Fruit fly (Drosophila melanogaster) whole organism, embryonic: Measurements from ENCODE around the gene CG8136.
A peak's percentile ranks its signal among the peaks of the same experiment; 100 is the strongest.

ENCODE experiments used
- ATbp ChIP-seq: fragments of 200-800 bp; sonication (Bioruptor generic); optimal IDR thresholded peaks from 2 replicates; lab custom pipeline; 2017; ENCODE audit warnings: missing biosample characterization, mild to moderate bottlenecking, missing genetic modification characterization, missing genetic modification reagents
- Asciz ChIP-seq: fragments of 200-800 bp; sonication (Bioruptor generic); optimal IDR thresholded peaks from 2 replicates; lab custom pipeline; 2017; ENCODE audit warnings: missing biosample characterization, mild to moderate bottlenecking, missing genetic modification characterization, missing genetic modification reagents
- CG11398 ChIP-seq: fragments of 200-800 bp; sonication (Bioruptor generic); optimal IDR thresholded peaks from 2 replicates; lab custom pipeline; 2016; ENCODE audit warnings: missing biosample characterization, missing genetic modification characterization
- CG11560 ChIP-seq: fragments of 200-800 bp; sonication (Bioruptor generic); IDR thresholded peaks from 3 replicates; pipeline ENCODE4 v1.3.6; 2022; ENCODE audit warnings: missing biosample characterization, missing genetic modification characterization
- CG12659 ChIP-seq: fragments of 200-800 bp; sonication (Bioruptor generic); optimal IDR thresholded peaks from 3 replicates; lab custom pipeline; 2017; ENCODE audit warnings: mild to moderate bottlenecking, missing biosample characterization, missing genetic modification reagents, missing genetic modification characterization
- CG13424 ChIP-seq: fragments of 200-800 bp; sonication (Bioruptor generic); optimal IDR thresholded peaks from 2 replicates; lab custom pipeline; 2019; ENCODE audit warnings: missing biosample characterization, mild to moderate bottlenecking, missing genetic modification characterization, moderate library complexity
- CG2129 ChIP-seq: fragments of 200-800 bp; sonication (Bioruptor generic); IDR thresholded peaks from 2 replicates; pipeline ENCODE4 v1.3.6; 2022; ENCODE audit warnings: missing biosample characterization, missing genetic modification characterization; ENCODE audit not compliant: partially characterized antibody
- CG2678 ChIP-seq: fragments of 200-800 bp; sonication (Bioruptor generic); optimal IDR thresholded peaks from 3 replicates; lab custom pipeline; 2019; ENCODE audit warnings: missing biosample characterization, mild to moderate bottlenecking, missing genetic modification characterization, moderate library complexity
- CG30020 ChIP-seq: fragments of 200-800 bp; optimal IDR thresholded peaks from 2 replicates; lab custom pipeline; 2019; ENCODE audit warnings: missing biosample characterization, mild to moderate bottlenecking, missing genetic modification characterization, moderate library complexity
- CG30431 ChIP-seq: fragments of 200-800 bp; sonication (Bioruptor generic); optimal IDR thresholded peaks from 2 replicates; lab custom pipeline; 2017; ENCODE audit warnings: missing biosample characterization, missing genetic modification characterization
- CG31388 ChIP-seq: fragments of 200-800 bp; sonication (Bioruptor generic); optimal IDR thresholded peaks from 2 replicates; lab custom pipeline; 2016; ENCODE audit warnings: missing biosample characterization, missing genetic modification characterization
- CG31441 ChIP-seq: fragments of 200-800 bp; sonication (Bioruptor generic); IDR thresholded peaks from 2 replicates; pipeline ENCODE4 v1.3.6; 2022; ENCODE audit warnings: missing biosample characterization, missing genetic modification characterization
- CG3281 ChIP-seq: fragments of 200-800 bp; sonication (Bioruptor generic); optimal IDR thresholded peaks from 3 replicates; lab custom pipeline; 2017; ENCODE audit warnings: missing biosample characterization, mild to moderate bottlenecking, missing genetic modification characterization
- CG6765 ChIP-seq: fragments of 200-800 bp; sonication (Bioruptor generic); optimal IDR thresholded peaks from 3 replicates; lab custom pipeline; 2017; ENCODE audit warnings: missing biosample characterization, mild to moderate bottlenecking, missing genetic modification characterization
- CG6813 ChIP-seq: fragments of 200-800 bp; sonication (Bioruptor generic); optimal IDR thresholded peaks from 2 replicates; lab custom pipeline; 2017; ENCODE audit warnings: missing biosample characterization, missing genetic modification characterization, mild to moderate bottlenecking, moderate library complexity, missing genetic modification reagents
- CG6854 ChIP-seq: fragments of 200-800 bp; sonication (Bioruptor generic); optimal IDR thresholded peaks from 3 replicates; lab custom pipeline; 2017; ENCODE audit warnings: missing biosample characterization, mild to moderate bottlenecking, missing genetic modification characterization
- CG7556 ChIP-seq: fragments of 200-800 bp; sonication (Bioruptor generic); optimal IDR thresholded peaks from 2 replicates; lab custom pipeline; 2017; ENCODE audit warnings: missing biosample characterization, mild to moderate bottlenecking, missing genetic modification characterization
- CG7786 ChIP-seq: fragments of 200-800 bp; sonication (Bioruptor generic); optimal IDR thresholded peaks from 2 replicates; lab custom pipeline; 2016; ENCODE audit warnings: missing biosample characterization, missing genetic modification characterization
- CG7839 ChIP-seq: fragments of 200-800 bp; sonication (Bioruptor generic); optimal IDR thresholded peaks from 3 replicates; lab custom pipeline; 2018; ENCODE audit warnings: missing biosample characterization, mild to moderate bottlenecking, missing genetic modification characterization, moderate library complexity
- CG8089 ChIP-seq: fragments of 200-800 bp; sonication (Bioruptor generic); optimal IDR thresholded peaks from 3 replicates; lab custom pipeline; 2016; ENCODE audit warnings: missing biosample characterization, missing genetic modification characterization
- CG8388 ChIP-seq: fragments of 200-800 bp; sonication (Bioruptor generic); optimal IDR thresholded peaks from 2 replicates; lab custom pipeline; 2019; ENCODE audit warnings: missing biosample characterization, mild to moderate bottlenecking, missing genetic modification characterization, moderate library complexity
- CG8924 ChIP-seq: fragments of 200-800 bp; optimal IDR thresholded peaks from 3 replicates; lab custom pipeline; 2019; ENCODE audit warnings: missing biosample characterization, mild to moderate bottlenecking, missing genetic modification characterization, moderate library complexity
- CG9437 ChIP-seq: fragments of 200-800 bp; sonication (Bioruptor generic); optimal IDR thresholded peaks from 2 replicates; lab custom pipeline; 2018; ENCODE audit warnings: missing biosample characterization, mild to moderate bottlenecking, missing genetic modification characterization
- CG9609 ChIP-seq: fragments of 200-800 bp; sonication (Bioruptor generic); optimal IDR thresholded peaks from 3 replicates; lab custom pipeline; 2016; ENCODE audit warnings: missing biosample characterization, missing genetic modification characterization
- CG9727 ChIP-seq: fragments of 200-800 bp; sonication (Bioruptor generic); optimal IDR thresholded peaks from 3 replicates; lab custom pipeline; 2017; ENCODE audit warnings: missing biosample characterization, mild to moderate bottlenecking, missing genetic modification characterization
- Dip3 ChIP-seq: fragments of 200-800 bp; sonication (Bioruptor generic); optimal IDR thresholded peaks from 3 replicates; lab custom pipeline; 2016; ENCODE audit warnings: missing biosample characterization, missing genetic modification characterization
- Drgx ChIP-seq: fragments of 200-800 bp; sonication (Bioruptor generic); IDR thresholded peaks from 2 replicates; pipeline ENCODE4 v1.3.6; 2022; ENCODE audit warnings: missing biosample characterization, missing genetic modification characterization
- H15 ChIP-seq: fragments of 200-800 bp; sonication (Bioruptor generic); IDR thresholded peaks from 3 replicates; pipeline ENCODE4 v1.3.6; 2022; ENCODE audit warnings: missing biosample characterization, missing genetic modification characterization
- HHEX ChIP-seq: fragments of 200-800 bp; sonication (Bioruptor generic); optimal IDR thresholded peaks from 3 replicates; lab custom pipeline; 2017; ENCODE audit warnings: missing biosample characterization, mild to moderate bottlenecking, missing genetic modification characterization, missing genetic modification reagents
- Hand ChIP-seq: fragments of 200-800 bp; sonication (Bioruptor generic); optimal IDR thresholded peaks from 2 replicates; lab custom pipeline; 2017; ENCODE audit warnings: mild to moderate bottlenecking, missing biosample characterization, missing genetic modification reagents, missing genetic modification characterization
- Hmr ChIP-seq: fragments of 200-800 bp; sonication (Bioruptor generic); optimal IDR thresholded peaks from 3 replicates; lab custom pipeline; 2017; ENCODE audit warnings: mild to moderate bottlenecking, missing biosample characterization, missing genetic modification reagents, missing genetic modification characterization
- Lhr ChIP-seq: fragments of 200-800 bp; sonication (Bioruptor generic); optimal IDR thresholded peaks from 3 replicates; lab custom pipeline; 2017; ENCODE audit warnings: mild to moderate bottlenecking, missing biosample characterization, missing genetic modification reagents, missing genetic modification characterization
- MTF-1 ChIP-seq: fragments of 200-800 bp; sonication (Bioruptor generic); optimal IDR thresholded peaks from 2 replicates; lab custom pipeline; 2018; ENCODE audit warnings: missing biosample characterization, mild to moderate bottlenecking, missing genetic modification characterization, borderline replicate concordance
- Meics ChIP-seq: fragments of 200-800 bp; sonication (Bioruptor generic); optimal IDR thresholded peaks from 2 replicates; lab custom pipeline; 2017; ENCODE audit warnings: missing biosample characterization, mild to moderate bottlenecking, missing genetic modification characterization
- NfI ChIP-seq: fragments of 200-800 bp; sonication (Bioruptor generic); optimal IDR thresholded peaks from 3 replicates; lab custom pipeline; 2018; ENCODE audit warnings: missing biosample characterization, mild to moderate bottlenecking, missing genetic modification characterization, moderate library complexity
- Sox102F ChIP-seq: fragments of 200-800 bp; sonication (Bioruptor generic); optimal IDR thresholded peaks from 2 replicates; lab custom pipeline; 2018; ENCODE audit warnings: missing biosample characterization, mild to moderate bottlenecking, missing genetic modification characterization, moderate library complexity
- Sry-β ChIP-seq: fragments of 200-800 bp; sonication (Bioruptor generic); optimal IDR thresholded peaks from 2 replicates; lab custom pipeline; 2018; ENCODE audit warnings: missing biosample characterization, mild to moderate bottlenecking, missing genetic modification characterization, moderate library complexity
- Ssrp ChIP-seq: fragments of 200-800 bp; sonication (Bioruptor generic); optimal IDR thresholded peaks from 2 replicates; lab custom pipeline; 2018; ENCODE audit warnings: missing biosample characterization, mild to moderate bottlenecking, missing genetic modification characterization, moderate library complexity
- Vsx1 ChIP-seq: fragments of 200-800 bp; sonication (Bioruptor generic); optimal IDR thresholded peaks from 2 replicates; lab custom pipeline; 2017; ENCODE audit warnings: missing biosample characterization, mild to moderate bottlenecking, missing genetic modification characterization, missing genetic modification reagents
- cwo ChIP-seq: fragments of 200-800 bp; sonication (Bioruptor generic); optimal IDR thresholded peaks from 3 replicates; lab custom pipeline; 2017; ENCODE audit warnings: missing biosample characterization, missing genetic modification characterization, mild to moderate bottlenecking, moderate library complexity, missing genetic modification reagents
- dimm ChIP-seq: fragments of 200-800 bp; sonication (Bioruptor generic); IDR thresholded peaks from 2 replicates; pipeline ENCODE4 v1.3.6; 2022; ENCODE audit warnings: missing biosample characterization, missing genetic modification characterization
- gcm ChIP-seq: fragments of 200-800 bp; sonication (Bioruptor generic); optimal IDR thresholded peaks from 2 replicates; lab custom pipeline; 2019; ENCODE audit warnings: missing biosample characterization, mild to moderate bottlenecking, missing genetic modification characterization, moderate library complexity
- ham ChIP-seq: fragments of 200-800 bp; sonication (Bioruptor generic); IDR thresholded peaks from 2 replicates; pipeline ENCODE4 v1.3.6; 2022; ENCODE audit warnings: missing biosample characterization, missing genetic modification characterization
- lbe ChIP-seq: fragments of 200-800 bp; sonication (Bioruptor generic); optimal IDR thresholded peaks from 2 replicates; lab custom pipeline; 2016; ENCODE audit warnings: missing biosample characterization, mild to moderate bottlenecking, missing genetic modification characterization
- nmo ChIP-seq: fragments of 200-800 bp; sonication (Bioruptor generic); optimal IDR thresholded peaks from 2 replicates; lab custom pipeline; 2018; ENCODE audit warnings: missing biosample characterization, mild to moderate bottlenecking, missing genetic modification characterization, moderate library complexity
- nom ChIP-seq: fragments of 200-800 bp; sonication (Bioruptor generic); optimal IDR thresholded peaks from 2 replicates; lab custom pipeline; 2017; ENCODE audit warnings: missing biosample characterization, missing genetic modification characterization, mild to moderate bottlenecking, moderate library complexity, missing genetic modification reagents
- pho ChIP-seq: fragments of 200-800 bp; sonication (Bioruptor generic); optimal IDR thresholded peaks from 2 replicates; lab custom pipeline; 2016; ENCODE audit warnings: missing biosample characterization, missing genetic modification characterization
- seq ChIP-seq: fragments of 200-800 bp; sonication (Bioruptor generic); IDR thresholded peaks from 2 replicates; pipeline ENCODE4 v1.3.6; 2022; ENCODE audit warnings: missing biosample characterization, missing genetic modification characterization
- trh ChIP-seq: fragments of 200-800 bp; sonication (Bioruptor generic); optimal IDR thresholded peaks from 2 replicates; lab custom pipeline; 2016; ENCODE audit warnings: missing biosample characterization, missing genetic modification characterization
- tx ChIP-seq: fragments of 200-800 bp; sonication (Bioruptor generic); optimal IDR thresholded peaks from 2 replicates; lab custom pipeline; 2016; ENCODE audit warnings: missing biosample characterization, missing genetic modification characterization

CG8136 gene

dm6 chr3R:8712722-8713131 is 8.4 kb upstream of the CG8136 start, which contains the start of gene CG8112 (continued):
- no peak for TF ChIP-seq NfI (GFP tag; lab: Kevin White, UChicago)
- TF ChIP-seq Ssrp (tag; lab: Kevin White, UChicago): peak; percentile 11
- no peak for TF ChIP-seq pho
- TF ChIP-seq CG7839 (tag; lab: Kevin White, UChicago): peak; percentile 14
- TF ChIP-seq tx (GFP tag; lab: Kevin White, UChicago): no peak
- peak; percentile 22 for TF ChIP-seq CG9437 (GFP tag; lab: Kevin White, UChicago)
- no peak for TF ChIP-seq CG2678 (tag; lab: Kevin White, UChicago)
- TF ChIP-seq gcm (GFP tag; lab: Kevin White, UChicago): peak; percentile 5
- no peak for TF ChIP-seq Sry-β
- no peak for TF ChIP-seq CG11398 (GFP tag; lab: Kevin White, UChicago)
- no peak for TF ChIP-seq CG7786 (GFP tag; lab: Kevin White, UChicago)
- no peak for TF ChIP-seq CG2129 (GFP tag; lab: Robert Waterston, UW)
- no peak for TF ChIP-seq Dip3
- TF ChIP-seq nmo (GFP tag; lab: Kevin White, UChicago): peak; percentile 3
- peak; percentile 14 for TF ChIP-seq CG8388 (GFP tag; lab: Kevin White, UChicago)
- TF ChIP-seq Drgx (GFP tag; lab: Robert Waterston, UW): peak; percentile 35; the same call in 1 of the 2 replicates
- no peak for TF ChIP-seq CG9609 (GFP tag; lab: Kevin White, UChicago)
- no peak for TF ChIP-seq CG11560 (tag; lab: Robert Waterston, UW)
- TF ChIP-seq CG3281 (GFP tag; lab: Kevin White, UChicago): peak; percentile 19
- TF ChIP-seq Hand (GFP tag; lab: Kevin White, UChicago): peak; percentile 39
- peak; percentile 28 for TF ChIP-seq CG9727 (GFP tag; lab: Kevin White, UChicago)
- TF ChIP-seq CG30020 (tag; lab: Kevin White, UChicago): no peak
- TF ChIP-seq Meics (GFP tag; lab: Kevin White, UChicago): peak; percentile 54
- TF ChIP-seq CG7556 (GFP tag; lab: Kevin White, UChicago): peak; percentile 52
- TF ChIP-seq seq (GFP tag; lab: Robert Waterston, UW): no peak
- peak; percentile 38 for TF ChIP-seq CG12659 (GFP tag; lab: Kevin White, UChicago)
- TF ChIP-seq Sox102F: peak; percentile 33
- TF ChIP-seq HHEX (GFP tag; lab: Kevin White, UChicago): peak; percentile 6
- peak; percentile 47 for TF ChIP-seq CG13424 (tag; lab: Kevin White, UChicago)
- TF ChIP-seq CG8924 (tag; lab: Kevin White, UChicago): peak; percentile 44
- no peak for TF ChIP-seq trh (GFP tag; lab: Kevin White, UChicago)
- TF ChIP-seq Lhr (GFP tag; lab: Kevin White, UChicago): no peak
- no peak for TF ChIP-seq H15 (GFP tag; lab: Robert Waterston, UW)
- peak; percentile 9 for TF ChIP-seq nom (GFP tag; lab: Kevin White, UChicago)
- TF ChIP-seq Vsx1 (GFP tag; lab: Kevin White, UChicago): peak; percentile 7
- TF ChIP-seq ATbp (GFP tag; lab: Kevin White, UChicago): peak; percentile 15
- TF ChIP-seq MTF-1: no peak
- TF ChIP-seq CG30431: no peak
- TF ChIP-seq CG6854 (GFP tag; lab: Kevin White, UChicago): peak; percentile 3
- TF ChIP-seq lbe (GFP tag; lab: Kevin White, UChicago): peak; percentile 32
- peak; percentile 12 for TF ChIP-seq Asciz (GFP tag; lab: Kevin White, UChicago)
- TF ChIP-seq CG6813 (GFP tag; lab: Kevin White, UChicago): peak; percentile 24
- TF ChIP-seq ham: no peak
- no peak for TF ChIP-seq dimm (GFP tag; lab: Robert Waterston, UW)
- TF ChIP-seq cwo (GFP tag; lab: Kevin White, UChicago): peak; percentile 24
- no peak for TF ChIP-seq CG6765
- no peak for TF ChIP-seq CG8089 (GFP tag; lab: Kevin White, UChicago)
- 0 out of 2 replicates have a peak, but pooled peaks have one; percentile 23 for TF ChIP-seq CG31441 (GFP tag; lab: Robert Waterston, UW)
- TF ChIP-seq Hmr: peak; percentile 46
- TF ChIP-seq CG31388: no peak
